Worm (Caenorhabditis elegans) whole organism, midembryonic: Measurements from ENCODE around the gene cpg-9.

Experiments
- T22C8.4 ChIP-seq: fragments of 200-800 bp; sonication (Bioruptor generic); IDR thresholded peaks from 2 replicates; pipeline ENCODE4 v1.3.6; 2022; ENCODE audit warnings: missing genetic modification characterization, missing compliant biosample characterization
- cog-1 ChIP-seq: sonication (generic microtip); optimal IDR thresholded peaks from 2 replicates; lab custom pipeline; 2016; ENCODE audit warnings: missing genetic modification characterization, missing compliant biosample characterization
- flt-1 ChIP-seq: fragments of 200-800 bp; sonication (Bioruptor generic); IDR thresholded peaks from 2 replicates; pipeline ENCODE4 v1.3.6; 2022; ENCODE audit warnings: missing genetic modification characterization, missing compliant biosample characterization
- klf-2 ChIP-seq: fragments of 200-800 bp; sonication (Bioruptor generic); conservative IDR thresholded peaks from 2 replicates; pipeline ENCODE4 v1.3.6; 2022; ENCODE audit warnings: missing genetic modification reagents, missing genetic modification characterization, missing compliant biosample characterization
- med-1 ChIP-seq: sonication (generic microtip); optimal IDR thresholded peaks from 2 replicates; lab custom pipeline; 2017; ENCODE audit warnings: missing genetic modification characterization, mild to moderate bottlenecking, missing compliant biosample characterization, antibody characterized with exemption, missing genetic modification reagents; ENCODE audit not compliant: insufficient read depth
- ref-1 ChIP-seq: fragments of 200-800 bp; sonication (Bioruptor generic); conservative IDR thresholded peaks from 2 replicates; pipeline ENCODE4 v1.3.6; 2022; ENCODE audit warnings: missing genetic modification reagents, missing genetic modification characterization, missing compliant biosample characterization
- tab-1 ChIP-seq: fragments of 200-800 bp; sonication (Bioruptor generic); IDR thresholded peaks from 2 replicates; pipeline ENCODE4 v1.3.6; 2022; ENCODE audit warnings: missing genetic modification characterization, missing compliant biosample characterization
- ztf-23 ChIP-seq: fragments of 200-800 bp; sonication (Bioruptor generic); IDR thresholded peaks from 2 replicates; pipeline ENCODE4 v1.3.6; 2022; ENCODE audit warnings: missing genetic modification reagents, missing genetic modification characterization, missing compliant biosample characterization
- ztf-29 ChIP-seq: fragments of 200-800 bp; sonication (Bioruptor generic); IDR thresholded peaks from 2 replicates; pipeline ENCODE4 v1.3.6; 2022; ENCODE audit warnings: missing genetic modification reagents, missing genetic modification characterization, missing compliant biosample characterization

cpg-9 gene

DNA sequence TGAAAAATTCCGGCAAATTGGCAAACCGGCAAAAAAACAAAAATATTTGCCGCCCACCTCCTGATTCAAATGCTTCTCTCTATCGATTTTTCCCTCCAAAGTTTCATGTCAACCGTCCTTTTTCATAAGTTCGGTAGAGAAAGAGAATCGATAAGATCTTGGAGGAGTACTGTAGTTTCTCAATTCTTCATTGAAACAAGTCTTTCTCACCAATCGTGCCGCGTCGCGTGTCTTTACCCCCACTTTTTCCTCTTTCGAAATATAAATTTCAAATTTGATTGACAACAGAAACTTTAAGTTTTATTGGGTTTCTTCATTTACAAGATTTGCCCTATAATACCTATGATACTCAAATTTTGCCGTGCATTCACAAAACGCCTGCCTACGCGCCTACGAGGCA, 51.4 kb downstream of the cpg-9 start:
- TF ChIP-seq ztf-29 (GFP tag; lab: Robert Waterston, UW) (no peak), tab-1 (GFP tag; lab: Robert Waterston, UW) (no peak), ref-1 (GFP tag; lab: Robert Waterston, UW) (no peak), klf-2 (GFP tag; lab: Robert Waterston, UW) (no peak), ztf-23 (GFP tag; lab: Robert Waterston, UW) (no peak), flt-1 (GFP tag; lab: Robert Waterston, UW) (no peak), med-1 (GFP tag; lab: Kevin White, UChicago) (no peak), T22C8.4 (GFP tag; lab: Robert Waterston, UW) (no peak), cog-1 (no peak)
